Worm (Caenorhabditis elegans): ENCODE results near the gene gst-5.

gst-5 gene

ce11 chrII:10924669-10925068 lies 25.5 kb upstream of the gst-5 start (continued):
- TF ChIP-seq lin-13 (GFP tag; optimal IDR thresholded peaks at IDR 0.05) (no peak), ces-1 (GFP tag; optimal IDR thresholded peaks at IDR 0.05) (no peak), snpc-1.2 (GFP tag; IDR thresholded peaks at IDR 0.05) (no peak), nhr-11 (tag; optimal IDR thresholded peaks at IDR 0.05) (no peak), ztf-11 (tag; optimal IDR thresholded peaks at IDR 0.05) (no peak), pha-4 (GFP tag; IDR thresholded peaks at IDR 0.05) (no peak), pha-4 (tag; optimal IDR thresholded peaks at IDR 0.05) (no peak), Y5F2A.4 (GFP tag; optimal IDR thresholded peaks at IDR 0.05) (no peak), dpl-1 (GFP tag; optimal IDR thresholded peaks at IDR 0.05) (no peak), php-3 (GFP tag; IDR thresholded peaks at IDR 0.05) (peak; percentile 91), cey-2 (tag; optimal IDR thresholded peaks at IDR 0.05; ENCODE audit: borderline replicate concordance, insufficient read depth) (no peak), mdl-1 (tag; optimal IDR thresholded peaks at IDR 0.05) (peak in 1 of 2 experiments; percentile 82), nhr-102 (tag; optimal IDR thresholded peaks at IDR 0.05) (peak; percentile 37), saeg-2 (GFP tag; IDR thresholded peaks at IDR 0.05) (peak; percentile 21; the same call in 1 of the 2 replicates), ceh-62 (tag; optimal IDR thresholded peaks at IDR 0.05) (no peak), T20F7.1 (GFP tag; optimal IDR thresholded peaks at IDR 0.05) (no peak), Y105C5A.15 (GFP tag; IDR thresholded peaks at IDR 0.05) (no peak), ceh-82 (tag; optimal IDR thresholded peaks at IDR 0.05) (no peak), lin-15B (tag; optimal IDR thresholded peaks at IDR 0.05) (no peak), set-16 (GFP tag; IDR thresholded peaks at IDR 0.05) (no peak)

ce11 chrII:10925804-10926570 lies 24.2 kb upstream of the gst-5 start, which contains the start of gene metr-1:
metr-1 (plus strand) TSS chrII:10926561.
- TF ChIP-seq unc-62 (GFP tag; optimal IDR thresholded peaks at IDR 0.05 in 1 of 2), result peak in 1 of 2 experiments; percentile 28
- no peak for TF ChIP-seq unc-62 (tag; optimal IDR thresholded peaks at IDR 0.05)
- peak; percentile 74 for TF ChIP-seq mxl-3 (GFP tag; optimal IDR thresholded peaks at IDR 0.05)
- TF ChIP-seq daf-16 (GFP tag; optimal IDR thresholded peaks at IDR 0.05), result no peak
- TF ChIP-seq daf-16 (tag; optimal IDR thresholded peaks at IDR 0.05), result peak; percentile 63
- TF ChIP-seq hmg-1.1 (GFP tag; IDR thresholded peaks at IDR 0.05), result 0 out of 2 replicates have a peak, but pooled peaks have one; percentile 15
- no peak for TF ChIP-seq Y75B8A.6 (GFP tag; IDR thresholded peaks at IDR 0.05)
- TF ChIP-seq hlh-11 (tag; optimal IDR thresholded peaks at IDR 0.05), result peak; percentile 60
- TF ChIP-seq mes-2 (tag; optimal IDR thresholded peaks at IDR 0.05; ENCODE audit: poor library complexity, severe bottlenecking), result peak; percentile 89
- TF ChIP-seq mdl-1 (tag; optimal IDR thresholded peaks at IDR 0.05), result peak in 1 of 2 experiments; percentile 41
- TF ChIP-seq aly-2 (tag; optimal IDR thresholded peaks at IDR 0.05), result no peak
- TF ChIP-seq lsy-2 (tag; optimal IDR thresholded peaks at IDR 0.05), result peak in 1 of 2 experiments; percentile 55
- TF ChIP-seq nhr-28 (tag; optimal IDR thresholded peaks at IDR 0.05), result peak; percentile 32
- no peak for TF ChIP-seq attf-4 (tag; optimal IDR thresholded peaks at IDR 0.05)
- TF ChIP-seq fos-1 (tag; optimal IDR thresholded peaks at IDR 0.05), result no peak
- peak; percentile 55 for TF ChIP-seq hlh-30 (tag; optimal IDR thresholded peaks at IDR 0.05; ENCODE audit: insufficient read depth)
- TF ChIP-seq lin-38 (GFP tag; IDR thresholded peaks at IDR 0.05), result peak; percentile 43
- no peak for TF ChIP-seq F49E8.2 (tag; optimal IDR thresholded peaks at IDR 0.05; ENCODE audit: borderline replicate concordance)
- TF ChIP-seq lim-7 (GFP tag; IDR thresholded peaks at IDR 0.05), result 0 out of 2 replicates have a peak, but pooled peaks have one; percentile 23
- peak; percentile 66 for TF ChIP-seq unc-130 (GFP tag; optimal IDR thresholded peaks at IDR 0.05)
- peak; percentile 83 for TF ChIP-seq dpl-1 (GFP tag; optimal IDR thresholded peaks at IDR 0.05)
- TF ChIP-seq ZK337.2 (GFP tag; IDR thresholded peaks at IDR 0.05), result 0 out of 2 replicates have a peak, but pooled peaks have one; percentile 34
